Worm (Caenorhabditis elegans) whole organism, mixed stage, embryonic: ENCODE results near the gene D1086.19.

Source experiments
- M03D4.4 ChIP-seq: sonication (generic microtip); optimal IDR thresholded peaks from 2 replicates; lab custom pipeline; 2017; ENCODE audit warnings: mild to moderate bottlenecking, missing genetic modification characterization, missing compliant biosample characterization
- bed-3 ChIP-seq: fragments of 200-800 bp; sonication (Bioruptor generic); optimal IDR thresholded peaks from 3 replicates; lab custom pipeline; 2018; ENCODE audit warnings: mild to moderate bottlenecking, missing genetic modification characterization, moderate library complexity, missing compliant biosample characterization
- blmp-1 ChIP-seq: fragments of 150-350 bp; optimal IDR thresholded peaks from 2 replicates; lab custom pipeline; 2014; ENCODE audit warnings: missing biosample characterization, missing genetic modification characterization
- ceh-43 ChIP-seq: fragments of 200-800 bp; sonication (Bioruptor generic); optimal IDR thresholded peaks from 2 replicates; lab custom pipeline; 2018; ENCODE audit warnings: mild to moderate bottlenecking, missing genetic modification characterization, moderate library complexity, missing compliant biosample characterization
- ceh-83 ChIP-seq: fragments of 200-800 bp; sonication (Bioruptor generic); optimal IDR thresholded peaks from 2 replicates; lab custom pipeline; 2018; ENCODE audit warnings: mild to moderate bottlenecking, missing genetic modification characterization, missing compliant biosample characterization
- ces-1 ChIP-seq: fragments of 150-350 bp; optimal IDR thresholded peaks from 2 replicates; lab custom pipeline; 2014; ENCODE audit warnings: missing biosample characterization, missing genetic modification reagents, missing genetic modification characterization
- cnd-1 ChIP-seq: fragments of 200-800 bp; sonication (Bioruptor generic); optimal IDR thresholded peaks from 2 replicates; lab custom pipeline; 2018; ENCODE audit warnings: mild to moderate bottlenecking, missing genetic modification characterization, missing compliant biosample characterization
- drap-1 ChIP-seq: fragments of 200-800 bp; sonication (Bioruptor generic); optimal IDR thresholded peaks from 3 replicates; lab custom pipeline; 2018; ENCODE audit warnings: mild to moderate bottlenecking, missing genetic modification characterization, missing compliant biosample characterization
- elt-3 ChIP-seq: fragments of 150-350 bp; optimal IDR thresholded peaks from 2 replicates; lab custom pipeline; 2014; ENCODE audit warnings: missing biosample characterization, missing genetic modification characterization
- flh-1 ChIP-seq: fragments of 200-800 bp; sonication (Bioruptor generic); optimal IDR thresholded peaks from 2 replicates; lab custom pipeline; 2018; ENCODE audit warnings: mild to moderate bottlenecking, missing genetic modification characterization, moderate library complexity, missing compliant biosample characterization
- ham-2 ChIP-seq: fragments of 200-800 bp; sonication (Bioruptor generic); optimal IDR thresholded peaks from 2 replicates; lab custom pipeline; 2018; ENCODE audit warnings: mild to moderate bottlenecking, missing genetic modification characterization, missing compliant biosample characterization
- hlh-1 ChIP-seq: fragments of 150-350 bp; optimal IDR thresholded peaks from 2 replicates; lab custom pipeline; 2014; ENCODE audit warnings: missing biosample characterization, missing genetic modification reagents, missing genetic modification characterization
- lin-13 ChIP-seq: fragments of 150-350 bp; optimal IDR thresholded peaks from 2 replicates; lab custom pipeline; 2014; ENCODE audit warnings: missing biosample characterization, missing genetic modification characterization
- lin-32 ChIP-seq: fragments of 200-800 bp; sonication (Bioruptor generic); optimal IDR thresholded peaks from 2 replicates; lab custom pipeline; 2018; ENCODE audit warnings: mild to moderate bottlenecking, missing genetic modification characterization, missing compliant biosample characterization
- mab-5 ChIP-seq: fragments of 150-350 bp; optimal IDR thresholded peaks from 2 replicates; lab custom pipeline; 2014; ENCODE audit warnings: missing biosample characterization, missing genetic modification characterization
- mep-1 ChIP-seq: fragments of 150-350 bp; optimal IDR thresholded peaks from 2 replicates; lab custom pipeline; 2017; ENCODE audit warnings: missing biosample characterization, missing genetic modification reagents, missing genetic modification characterization, inconsistent platforms
- mls-2 ChIP-seq: sonication (generic microtip); optimal IDR thresholded peaks from 2 replicates; lab custom pipeline; 2016; ENCODE audit warnings: mild to moderate bottlenecking, missing genetic modification characterization, moderate library complexity, missing compliant biosample characterization
- nhr-12 ChIP-seq: fragments of 150-350 bp; optimal IDR thresholded peaks from 2 replicates; lab custom pipeline; 2014; ENCODE audit warnings: missing biosample characterization, missing genetic modification characterization
- nhr-237 ChIP-seq: fragments of 150-350 bp; optimal IDR thresholded peaks from 2 replicates; lab custom pipeline; 2014; ENCODE audit warnings: missing biosample characterization, missing genetic modification characterization
- nhr-28 ChIP-seq: fragments of 150-350 bp; optimal IDR thresholded peaks from 2 replicates; lab custom pipeline; 2014; ENCODE audit warnings: missing biosample characterization, missing genetic modification characterization
- pha-4 ChIP-seq: fragments of 150-350 bp; optimal IDR thresholded peaks from 2 replicates; lab custom pipeline; 2018; ENCODE audit warnings: missing biosample characterization, missing genetic modification reagents, missing genetic modification characterization
- sem-2 ChIP-seq: fragments of 200-800 bp; sonication (Bioruptor generic); optimal IDR thresholded peaks from 2 replicates; lab custom pipeline; 2018; ENCODE audit warnings: mild to moderate bottlenecking, missing genetic modification characterization, missing compliant biosample characterization
- snpc-4 ChIP-seq: fragments of 150-350 bp; optimal IDR thresholded peaks from 2 replicates; lab custom pipeline; 2014; ENCODE audit warnings: missing biosample characterization, missing genetic modification characterization
- sptf-1 ChIP-seq: sonication (generic microtip); optimal IDR thresholded peaks from 2 replicates; lab custom pipeline; 2017; ENCODE audit warnings: mild to moderate bottlenecking, missing genetic modification characterization, moderate library complexity, missing compliant biosample characterization
- tbx-8 ChIP-seq: fragments of 200-800 bp; sonication (Bioruptor generic); optimal IDR thresholded peaks from 2 replicates; lab custom pipeline; 2018; ENCODE audit warnings: mild to moderate bottlenecking, missing genetic modification characterization, moderate library complexity, missing compliant biosample characterization
- unc-120 ChIP-seq: sonication (generic microtip); optimal IDR thresholded peaks from 2 replicates; lab custom pipeline; 2017; ENCODE audit warnings: missing genetic modification characterization, missing compliant biosample characterization; ENCODE audit not compliant: poor library complexity, severe bottlenecking
- unc-39 ChIP-seq: fragments of 150-350 bp; optimal IDR thresholded peaks from 2 replicates; lab custom pipeline; 2014; ENCODE audit warnings: missing biosample characterization, missing genetic modification characterization
- unc-62 ChIP-seq: fragments of 150-350 bp; optimal IDR thresholded peaks from 2 replicates; lab custom pipeline; 2014; ENCODE audit warnings: missing biosample characterization, missing genetic modification reagents, missing genetic modification characterization
- zip-8 ChIP-seq: fragments of 150-350 bp; optimal IDR thresholded peaks from 2 replicates; lab custom pipeline; 2014; ENCODE audit warnings: missing biosample characterization, missing genetic modification characterization
- ztf-11 ChIP-seq: fragments of 150-350 bp; optimal IDR thresholded peaks from 2 replicates; lab custom pipeline; 2014; ENCODE audit warnings: missing biosample characterization, missing genetic modification characterization

Gene D1086.19

DNA sequence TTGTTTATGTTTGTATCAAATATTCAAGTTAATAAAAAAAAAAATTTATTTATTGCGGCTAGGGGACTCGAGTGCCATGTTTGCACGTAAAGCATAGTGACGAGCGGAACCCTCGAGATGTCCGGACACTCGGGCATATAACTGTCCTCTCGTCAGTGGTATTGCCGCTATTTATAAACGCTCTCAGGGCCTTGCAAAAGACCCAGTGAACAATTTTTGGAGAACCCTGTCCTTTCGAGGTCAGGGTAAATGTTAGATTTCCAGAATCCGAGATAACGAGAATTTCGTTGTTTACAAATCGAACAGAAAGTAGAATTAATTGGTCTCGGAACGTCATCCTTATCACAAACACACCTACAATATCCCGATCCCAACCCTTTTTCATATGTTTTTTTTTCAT lies 4.3 kb downstream of the D1086.19 start, which contains the start of gene D1086.3:
D1086.3 (plus strand) TSS at position 390 of the 400 bp plus-strand sequence.
- TF ChIP-seq flh-1 (GFP tag; lab: Kevin White, UChicago) (no peak), mab-5 (no peak), sem-2 (GFP tag; lab: Kevin White, UChicago) (no peak), lin-32 (GFP tag; lab: Kevin White, UChicago) (no peak), unc-39 (tag; lab: Kevin White, UChicago) (no peak), sptf-1 (tag; lab: Kevin White, UChicago) (no peak), nhr-237 (tag; lab: Kevin White, UChicago) (no peak), nhr-28 (tag; lab: Kevin White, UChicago) (no peak)
- TF ChIP-seq, all 35 proteins: peak for 0

- TF ChIP-seq ztf-11 (tag; lab: Kevin White, UChicago), result no peak
- TF ChIP-seq ham-2 (GFP tag; lab: Kevin White, UChicago), result no peak
- TF ChIP-seq unc-120 (tag; lab: Kevin White, UChicago), result no peak
- no peak for TF ChIP-seq sptf-1 (tag; lab: Kevin White, UChicago)
- TF ChIP-seq unc-62, result no peak
- no peak for TF ChIP-seq ceh-43 (GFP tag; lab: Kevin White, UChicago)
- TF ChIP-seq drap-1, result no peak
- TF ChIP-seq elt-3 (tag; lab: Kevin White, UChicago), result no peak
Observed at ce11 chrV:14093805-14094204, 5.7 kb downstream of the D1086.19 start, which contains the start of gene D1086.8. D1086.8 (plus strand) TSS chrV:14094105.

DNA sequence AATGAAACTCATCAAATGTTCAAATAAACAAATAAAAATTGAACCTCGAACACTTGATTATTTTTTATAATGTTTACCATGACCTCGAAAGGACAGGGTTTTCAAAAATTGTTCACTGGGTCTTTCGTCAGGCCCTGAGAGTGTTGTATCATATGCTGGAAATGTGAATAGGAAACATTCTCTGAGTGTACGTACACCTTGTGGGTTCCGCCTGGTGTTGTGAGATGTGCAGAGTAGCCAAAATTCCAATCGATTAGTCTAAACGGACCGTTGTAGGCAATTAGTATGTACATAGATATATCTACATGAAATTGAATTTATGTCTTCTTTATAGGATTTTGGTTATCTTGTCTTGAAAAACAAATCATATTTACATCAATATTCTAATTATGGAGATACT lies 6.4 kb downstream of the D1086.19 start:
- TF ChIP-seq mep-1 (tag; lab: Kevin White, UChicago), result no peak
- TF ChIP-seq cnd-1 (tag; lab: Kevin White, UChicago), result no peak
- TF ChIP-seq ztf-11 (tag; lab: Kevin White, UChicago), result no peak
- no peak for TF ChIP-seq ceh-43 (GFP tag; lab: Kevin White, UChicago)
- no peak for TF ChIP-seq sptf-1 (tag; lab: Kevin White, UChicago)
- TF ChIP-seq sem-2 (GFP tag; lab: Kevin White, UChicago), result no peak
- no peak for TF ChIP-seq tbx-8 (GFP tag; lab: Kevin White, UChicago)
- no peak for TF ChIP-seq lin-32 (GFP tag; lab: Kevin White, UChicago)
- TF ChIP-seq unc-120 (tag; lab: Kevin White, UChicago), result no peak
- TF ChIP-seq flh-1 (GFP tag; lab: Kevin White, UChicago), result no peak
- no peak for TF ChIP-seq blmp-1
- no peak for TF ChIP-seq lin-13
- TF ChIP-seq elt-3 (tag; lab: Kevin White, UChicago), result no peak
- TF ChIP-seq nhr-12 (tag; lab: Kevin White, UChicago), result no peak
- no peak for TF ChIP-seq zip-8 (tag; lab: Kevin White, UChicago)
- no peak for TF ChIP-seq mab-5
- TF ChIP-seq pha-4 (tag; lab: Kevin White, UChicago), result no peak
- TF ChIP-seq ces-1 (GFP tag; lab: Kevin White, UChicago), result no peak
- no peak for TF ChIP-seq bed-3
- no peak for TF ChIP-seq nhr-28 (tag; lab: Kevin White, UChicago)

DNA sequence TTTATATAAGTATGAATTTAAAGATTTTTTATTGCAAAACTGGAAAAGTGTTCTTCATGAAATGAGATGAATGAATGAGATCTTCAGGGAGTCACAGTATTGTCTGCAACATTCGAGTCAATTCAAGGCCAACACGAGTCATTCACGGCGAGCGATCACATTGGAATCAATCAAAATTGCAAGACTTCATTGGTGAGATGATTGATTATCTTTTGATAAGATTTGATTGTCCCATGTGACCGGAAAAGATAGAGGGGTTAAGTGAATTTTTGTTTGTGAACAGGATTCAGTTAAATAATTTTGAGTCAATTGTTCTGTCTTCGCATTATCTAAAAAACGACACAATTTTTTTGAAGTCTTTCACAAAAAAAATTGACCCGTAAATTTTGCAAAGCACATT lies 6.8 kb downstream of the D1086.19 start:
- no peak for TF ChIP-seq hlh-1 (tag; lab: Kevin White, UChicago)
- TF ChIP-seq unc-62, result peak; percentile 26
- no peak for TF ChIP-seq ham-2 (GFP tag; lab: Kevin White, UChicago)
- no peak for TF ChIP-seq lin-32 (GFP tag; lab: Kevin White, UChicago)

ce11 chrV:14097358-14097757 lies 9.2 kb downstream of the D1086.19 start:
- TF ChIP-seq sptf-1 (tag; lab: Kevin White, UChicago), result no peak
- TF ChIP-seq elt-3 (tag; lab: Kevin White, UChicago), result no peak
- TF ChIP-seq blmp-1, result no peak
- TF ChIP-seq nhr-12 (tag; lab: Kevin White, UChicago), result no peak
- no peak for TF ChIP-seq unc-39 (tag; lab: Kevin White, UChicago)
- no peak for TF ChIP-seq M03D4.4 (tag; lab: Kevin White, UChicago)
- TF ChIP-seq ceh-83 (GFP tag; lab: Kevin White, UChicago), result no peak
- no peak for TF ChIP-seq nhr-237 (tag; lab: Kevin White, UChicago)
- no peak for TF ChIP-seq mls-2
- no peak for TF ChIP-seq lin-32 (GFP tag; lab: Kevin White, UChicago)
- TF ChIP-seq ceh-43 (GFP tag; lab: Kevin White, UChicago), result no peak
- TF ChIP-seq pha-4 (tag; lab: Kevin White, UChicago), result no peak
- no peak for TF ChIP-seq nhr-28 (tag; lab: Kevin White, UChicago)
- no peak for TF ChIP-seq drap-1
- TF ChIP-seq bed-3, result no peak
- no peak for TF ChIP-seq snpc-4
- TF ChIP-seq ces-1 (GFP tag; lab: Kevin White, UChicago), result no peak
